Worm (Caenorhabditis elegans) whole organism, young adult: ENCODE results near the gene syp-2.

Experiments used
- B0019.2 ChIP-seq: fragments of 200-800 bp; sonication (Bioruptor generic); conservative IDR thresholded peaks from 2 replicates; pipeline ENCODE4 v1.3.6; 2022; ENCODE audit warnings: missing genetic modification reagents, missing genetic modification characterization, missing compliant biosample characterization
- C17E4.6 ChIP-seq: fragments of 200-800 bp; sonication (Bioruptor generic); IDR thresholded peaks from 2 replicates; pipeline ENCODE4 v1.3.6; 2022; ENCODE audit warnings: missing genetic modification reagents, missing genetic modification characterization, missing compliant biosample characterization
- D2030.7 ChIP-seq: fragments of 200-800 bp; sonication (Bioruptor generic); IDR thresholded peaks from 2 replicates; pipeline ENCODE4 v1.3.6; 2022; ENCODE audit warnings: missing genetic modification reagents, missing genetic modification characterization, missing compliant biosample characterization
- F10E7.11 ChIP-seq: sonication (generic microtip); optimal IDR thresholded peaks from 2 replicates; lab custom pipeline; 2017; ENCODE audit warnings: mild to moderate bottlenecking, missing genetic modification characterization, moderate library complexity, missing compliant biosample characterization
- F33H1.4 ChIP-seq: fragments of 200-800 bp; sonication (Bioruptor generic); IDR thresholded peaks from 2 replicates; pipeline ENCODE4 v1.3.6; 2022; ENCODE audit warnings: missing genetic modification reagents, missing genetic modification characterization, missing compliant biosample characterization
- F37B4.10 ChIP-seq: fragments of 200-800 bp; sonication (Bioruptor generic); IDR thresholded peaks from 2 replicates; pipeline ENCODE4 v1.3.6; 2022; ENCODE audit warnings: missing genetic modification characterization, missing compliant biosample characterization
- F49E8.2 ChIP-seq: sonication (generic microtip); optimal IDR thresholded peaks from 3 replicates; lab custom pipeline; 2017; ENCODE audit warnings: missing genetic modification characterization, mild to moderate bottlenecking, missing compliant biosample characterization, antibody characterized with exemption, moderate library complexity; ENCODE audit not compliant: insufficient read depth
- F55B11.4 ChIP-seq: sonication (generic microtip); optimal IDR thresholded peaks from 2 replicates; lab custom pipeline; 2016; ENCODE audit warnings: missing compliant biosample characterization, missing genetic modification characterization, borderline replicate concordance; ENCODE audit not compliant: insufficient read depth
- F57C9.4 ChIP-seq: sonication (generic microtip); optimal IDR thresholded peaks from 2 replicates; lab custom pipeline; 2017; ENCODE audit warnings: mild to moderate bottlenecking, missing genetic modification characterization, missing compliant biosample characterization
- Y56A3A.18 ChIP-seq: fragments of 200-800 bp; sonication (Bioruptor generic); IDR thresholded peaks from 2 replicates; pipeline ENCODE4 v1.3.6; 2022; ENCODE audit warnings: missing genetic modification reagents, missing genetic modification characterization, missing compliant biosample characterization
- Y95B8A.8 ChIP-seq: fragments of 200-800 bp; sonication (Bioruptor generic); IDR thresholded peaks from 2 replicates; pipeline ENCODE4 v1.3.6; 2022; ENCODE audit warnings: missing genetic modification reagents, missing genetic modification characterization, missing compliant biosample characterization
- ZK185.1 ChIP-seq: sonication (generic microtip); optimal IDR thresholded peaks from 2 replicates; lab custom pipeline; 2016; ENCODE audit warnings: mild to moderate bottlenecking, missing genetic modification characterization, missing compliant biosample characterization; ENCODE audit not compliant: poor library complexity, severe bottlenecking
- attf-5 ChIP-seq: fragments of 200-800 bp; sonication (Bioruptor generic); optimal IDR thresholded peaks from 2 replicates; lab custom pipeline; 2018; ENCODE audit warnings: mild to moderate bottlenecking, missing genetic modification characterization, missing compliant biosample characterization
- attf-6 ChIP-seq: fragments of 200-800 bp; sonication (Bioruptor generic); IDR thresholded peaks from 2 replicates; pipeline ENCODE4 v1.3.6; 2022; ENCODE audit warnings: missing genetic modification reagents, missing genetic modification characterization, missing compliant biosample characterization
- cebp-1 ChIP-seq, 2 experiments: fragments of 200-800 bp in 1 of 2; sonication (Bioruptor generic) in 1 of 2; sonication (generic microtip) in 1 of 2; IDR thresholded peaks in 1 of 2; optimal IDR thresholded peaks in 1 of 2; 2 replicates each; pipeline versions ENCODE4 v1.3.6 to Lab custom; 2017 to 2022; ENCODE audit warnings: missing compliant biosample characterization in 2 of 2, missing genetic modification characterization in 2 of 2, mild to moderate bottlenecking in 1 of 2, missing genetic modification reagents in 1 of 2, moderate library complexity in 1 of 2
- ceh-27 ChIP-seq: fragments of 200-800 bp; sonication (Bioruptor generic); optimal IDR thresholded peaks from 2 replicates; lab custom pipeline; 2018; ENCODE audit warnings: mild to moderate bottlenecking, missing genetic modification characterization, moderate library complexity, missing compliant biosample characterization
- ceh-40 ChIP-seq: fragments of 200-800 bp; sonication (Bioruptor generic); IDR thresholded peaks from 2 replicates; pipeline ENCODE4 v1.3.6; 2022; ENCODE audit warnings: missing genetic modification characterization, missing compliant biosample characterization
- ceh-58 ChIP-seq: fragments of 200-800 bp; sonication (Bioruptor generic); IDR thresholded peaks from 2 replicates; pipeline ENCODE4 v1.3.6; 2022; ENCODE audit warnings: missing genetic modification characterization, missing compliant biosample characterization
- dpff-1 ChIP-seq: sonication (generic microtip); optimal IDR thresholded peaks from 2 replicates; lab custom pipeline; 2017; ENCODE audit warnings: mild to moderate bottlenecking, missing genetic modification characterization, missing compliant biosample characterization
- egl-44 ChIP-seq: fragments of 200-800 bp; sonication (Bioruptor generic); IDR thresholded peaks from 2 replicates; pipeline ENCODE4 v1.3.6; 2022; ENCODE audit warnings: missing genetic modification reagents, missing genetic modification characterization, missing compliant biosample characterization
- ekl-4 ChIP-seq: fragments of 200-800 bp; sonication (Bioruptor generic); IDR thresholded peaks from 2 replicates; pipeline ENCODE4 v1.3.6; 2022; ENCODE audit warnings: missing genetic modification reagents, missing genetic modification characterization, missing compliant biosample characterization
- ets-4 ChIP-seq: fragments of 200-800 bp; sonication (Bioruptor generic); optimal IDR thresholded peaks from 2 replicates; lab custom pipeline; 2018; ENCODE audit warnings: mild to moderate bottlenecking, missing genetic modification characterization, missing compliant biosample characterization
- fkh-3 ChIP-seq: sonication (generic microtip); optimal IDR thresholded peaks from 2 replicates; lab custom pipeline; 2016; ENCODE audit warnings: mild to moderate bottlenecking, missing genetic modification characterization, missing compliant biosample characterization
- gei-17 ChIP-seq: fragments of 200-800 bp; sonication (Bioruptor generic); optimal IDR thresholded peaks from 2 replicates; lab custom pipeline; 2018; ENCODE audit warnings: mild to moderate bottlenecking, missing genetic modification characterization, missing compliant biosample characterization
- hsf-1 ChIP-seq: fragments of 200-800 bp; sonication (Bioruptor generic); IDR thresholded peaks from 2 replicates; pipeline ENCODE4 v1.3.6; 2022; ENCODE audit warnings: missing genetic modification reagents, missing genetic modification characterization, missing compliant biosample characterization
- lag-1 ChIP-seq: fragments of 200-800 bp; sonication (Bioruptor generic); IDR thresholded peaks from 2 replicates; pipeline ENCODE4 v1.3.6; 2022; ENCODE audit warnings: missing genetic modification reagents, missing genetic modification characterization, missing compliant biosample characterization
- lin-35 ChIP-seq, 3 experiments: fragments of 150-350 bp in 2 of 3; sonication (generic microtip) in 1 of 3; optimal IDR thresholded peaks; 2 replicates each; lab custom pipeline; 2014 to 2018; ENCODE audit warnings: missing biosample characterization in 3 of 3, missing genetic modification characterization in 3 of 3, missing genetic modification reagents in 3 of 3
- lin-40 ChIP-seq: sonication (generic microtip); optimal IDR thresholded peaks from 2 replicates; lab custom pipeline; 2016; ENCODE audit warnings: missing genetic modification characterization, mild to moderate bottlenecking, missing compliant biosample characterization, missing genotype, missing genetic modification reagents
- lin-54 ChIP-seq: fragments of 200-800 bp; sonication (Bioruptor generic); optimal IDR thresholded peaks from 2 replicates; lab custom pipeline; 2018; ENCODE audit warnings: mild to moderate bottlenecking, missing genetic modification characterization, missing compliant biosample characterization
- lir-1 ChIP-seq: fragments of 200-800 bp; sonication (Bioruptor generic); conservative IDR thresholded peaks from 2 replicates; pipeline ENCODE4 v1.3.6; 2022; ENCODE audit warnings: missing genetic modification reagents, missing genetic modification characterization, missing compliant biosample characterization
- lsl-1 ChIP-seq: fragments of 200-800 bp; sonication (Bioruptor generic); optimal IDR thresholded peaks from 2 replicates; lab custom pipeline; 2018; ENCODE audit warnings: mild to moderate bottlenecking, missing genetic modification characterization, moderate library complexity, missing compliant biosample characterization
- lsy-27 ChIP-seq: sonication (generic microtip); optimal IDR thresholded peaks from 2 replicates; lab custom pipeline; 2017; ENCODE audit warnings: missing genetic modification characterization, mild to moderate bottlenecking, missing compliant biosample characterization, antibody characterized with exemption, missing genotype, borderline replicate concordance; ENCODE audit not compliant: insufficient read depth
- madf-10 ChIP-seq: sonication (generic microtip); optimal IDR thresholded peaks from 2 replicates; lab custom pipeline; 2016; ENCODE audit warnings: mild to moderate bottlenecking, missing genetic modification characterization, missing compliant biosample characterization
- madf-3 ChIP-seq: fragments of 200-800 bp; sonication (Bioruptor generic); IDR thresholded peaks from 2 replicates; pipeline ENCODE4 v1.3.6; 2022; ENCODE audit warnings: missing genetic modification reagents, missing genetic modification characterization, missing compliant biosample characterization
- madf-8 ChIP-seq: fragments of 200-800 bp; sonication (Bioruptor generic); conservative IDR thresholded peaks from 2 replicates; pipeline ENCODE4 v1.3.6; 2022; ENCODE audit warnings: missing genetic modification reagents, missing genetic modification characterization, missing compliant biosample characterization
- mcd-1 ChIP-seq: fragments of 200-800 bp; sonication (Bioruptor generic); IDR thresholded peaks from 2 replicates; pipeline ENCODE4 v1.3.6; 2022; ENCODE audit warnings: missing genetic modification reagents, missing genetic modification characterization, missing compliant biosample characterization
- nfya-2 ChIP-seq: fragments of 200-800 bp; sonication (Bioruptor generic); IDR thresholded peaks from 2 replicates; pipeline ENCODE4 v1.3.6; 2022; ENCODE audit warnings: missing genetic modification reagents, missing genetic modification characterization, missing compliant biosample characterization
- nhr-120 ChIP-seq: fragments of 200-800 bp; sonication (Bioruptor generic); IDR thresholded peaks from 2 replicates; pipeline ENCODE4 v1.3.6; 2022; ENCODE audit warnings: missing genetic modification characterization, missing compliant biosample characterization
- nhr-27 ChIP-seq: fragments of 200-800 bp; sonication (Bioruptor generic); optimal IDR thresholded peaks from 2 replicates; lab custom pipeline; 2018; ENCODE audit warnings: mild to moderate bottlenecking, missing genetic modification characterization, moderate library complexity, missing compliant biosample characterization
- pha-4 ChIP-seq: fragments of 150-350 bp; sonication (generic microtip); optimal IDR thresholded peaks from 2 replicates; lab custom pipeline; 2014; ENCODE audit warnings: missing biosample characterization, missing genetic modification reagents, missing genetic modification characterization
- repo-1 ChIP-seq: sonication (generic microtip); optimal IDR thresholded peaks from 2 replicates; lab custom pipeline; 2017; ENCODE audit warnings: mild to moderate bottlenecking, missing genetic modification characterization, missing compliant biosample characterization
- snpc-3.4 ChIP-seq: sonication (generic microtip); optimal IDR thresholded peaks from 2 replicates; lab custom pipeline; 2017; ENCODE audit warnings: missing genetic modification characterization, mild to moderate bottlenecking, missing compliant biosample characterization, antibody characterized with exemption, moderate library complexity, missing genotype, missing genetic modification reagents
- tlf-1 ChIP-seq: fragments of 200-800 bp; sonication (Bioruptor generic); optimal IDR thresholded peaks from 2 replicates; lab custom pipeline; 2018; ENCODE audit warnings: mild to moderate bottlenecking, missing genetic modification characterization, missing compliant biosample characterization
- zfh-2 ChIP-seq: fragments of 200-800 bp; sonication (Bioruptor generic); conservative IDR thresholded peaks from 2 replicates; pipeline ENCODE4 v1.3.6; 2022; ENCODE audit warnings: missing genetic modification reagents, missing genetic modification characterization, missing compliant biosample characterization
- zim-3 ChIP-seq: sonication (generic microtip); optimal IDR thresholded peaks from 2 replicates; lab custom pipeline; 2017; ENCODE audit warnings: mild to moderate bottlenecking, missing genetic modification characterization, moderate library complexity, missing compliant biosample characterization
- ztf-25 ChIP-seq: fragments of 200-800 bp; sonication (Bioruptor generic); IDR thresholded peaks from 2 replicates; pipeline ENCODE4 v1.3.6; 2022; ENCODE audit warnings: missing genetic modification reagents, missing genetic modification characterization, missing compliant biosample characterization

syp-2 gene

DNA sequence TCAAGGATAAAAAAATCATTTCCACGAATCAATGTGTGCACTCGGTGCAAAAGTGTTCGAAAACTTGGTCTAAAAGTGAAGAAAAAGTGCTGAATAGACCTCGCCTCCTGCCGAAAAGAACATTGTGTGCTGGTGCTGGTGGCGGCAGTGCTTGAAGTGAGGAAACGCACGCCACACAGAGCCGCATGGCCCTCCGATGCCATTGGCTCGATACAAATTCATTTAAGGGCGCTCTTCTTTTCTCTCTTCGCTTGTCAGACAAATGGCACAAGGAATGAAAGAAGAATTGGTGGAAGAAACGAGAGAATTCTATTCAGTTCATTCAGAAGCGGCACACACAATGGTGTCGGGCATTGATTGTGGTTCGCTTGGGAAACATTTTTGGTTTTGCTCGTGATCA is 46.0 kb downstream of the syp-2 start (continued):
- TF ChIP-seq tlf-1 (no peak), attf-6 (GFP tag; lab: Robert Waterston, UW) (no peak), mcd-1 (GFP tag; lab: Robert Waterston, UW) (0 out of 2 replicates have a peak, but pooled peaks have one; percentile 17), Y56A3A.18 (GFP tag; lab: Robert Waterston, UW) (no peak), Y95B8A.8 (GFP tag; lab: Robert Waterston, UW) (no peak)

- TF ChIP-seq nfya-2 (no peak), madf-3 (GFP tag; lab: Robert Waterston, UW) (0 out of 2 replicates have a peak, but pooled peaks have one; percentile 73), lin-54 (GFP tag; lab: Kevin White, UChicago) (peak; percentile 22), pha-4 (tag; lab: Kevin White, UChicago) (no peak), F37B4.10 (GFP tag; lab: Robert Waterston, UW) (no peak), egl-44 (GFP tag; lab: Robert Waterston, UW) (no peak), cebp-1 (GFP tag; IDR thresholded peaks at IDR 0.05; lab: Robert Waterston, UW) (no peak), cebp-1 (tag; optimal IDR thresholded peaks at IDR 0.05; lab: Kevin White, UChicago) (peak; percentile 19), ekl-4 (GFP tag; lab: Robert Waterston, UW) (no peak), F33H1.4 (no peak), zim-3 (no peak), F55B11.4 (tag; lab: Kevin White, UChicago) (no peak), D2030.7 (GFP tag; lab: Robert Waterston, UW) (no peak), zfh-2 (no peak), lag-1 (GFP tag; lab: Robert Waterston, UW) (no peak), hsf-1 (GFP tag; lab: Robert Waterston, UW) (no peak), lsy-27 (tag; lab: Kevin White, UChicago) (no peak), ceh-40 (no peak), gei-17 (GFP tag; lab: Kevin White, UChicago) (no peak), ztf-25 (GFP tag; lab: Robert Waterston, UW) (no peak), ZK185.1 (tag; lab: Kevin White, UChicago) (no peak), mcd-1 (GFP tag; lab: Robert Waterston, UW) (no peak), nhr-27 (tag; lab: Kevin White, UChicago) (no peak), repo-1 (tag; lab: Kevin White, UChicago) (no peak), F49E8.2 (tag; lab: Kevin White, UChicago) (no peak), F10E7.11 (no peak), attf-5 (GFP tag; lab: Kevin White, UChicago) (no peak), ceh-58 (GFP tag; lab: Robert Waterston, UW) (0 out of 2 replicates have a peak, but pooled peaks have one; percentile 82), lin-40 (tag; lab: Kevin White, UChicago) (no peak), F57C9.4 (tag; lab: Kevin White, UChicago) (no peak), nhr-120 (no peak), ceh-27 (GFP tag; lab: Kevin White, UChicago) (no peak), lir-1 (GFP tag; lab: Robert Waterston, UW) (no peak), ets-4 (GFP tag; lab: Kevin White, UChicago) (no peak), dpff-1 (tag; lab: Kevin White, UChicago) (no peak), madf-8 (GFP tag; lab: Robert Waterston, UW) (no peak), tlf-1 (peak; percentile 18), snpc-3.4 (tag; lab: Kevin White, UChicago) (no peak), fkh-3 (tag; lab: Kevin White, UChicago) (no peak), madf-10 (tag; lab: Kevin White, UChicago) (no peak), lin-35 (GFP tag; optimal IDR thresholded peaks at IDR 0.05; lab: Kevin White, UChicago) (no peak), B0019.2 (GFP tag; lab: Robert Waterston, UW) (no peak), lsl-1 (GFP tag; lab: Kevin White, UChicago) (peak; percentile 16), C17E4.6 (no peak)
These were observed 46.6 kb downstream of the syp-2 start for ce11 chrV:5582860-5583259.
